Worm (Caenorhabditis elegans): Measurements from ENCODE around the gene doxa-1.

DNA sequence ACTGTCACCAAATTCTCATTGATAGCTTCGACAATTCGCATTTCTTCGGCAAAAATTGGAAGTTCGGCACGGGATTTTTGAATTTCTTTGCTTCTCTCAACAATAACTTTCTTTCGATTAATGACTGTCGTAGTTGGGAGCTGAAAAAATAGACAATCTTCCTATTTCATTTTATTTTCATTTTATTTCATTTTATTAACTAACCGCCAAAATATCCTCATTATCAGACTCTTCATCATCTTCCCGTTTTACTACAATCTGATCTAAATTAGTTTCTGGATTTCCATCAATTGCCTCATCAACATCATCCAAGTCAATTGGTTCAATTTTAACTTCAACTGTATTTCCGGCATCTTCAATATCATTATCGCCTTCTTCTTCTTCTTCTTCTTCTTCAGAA, 32.7 kb downstream of the doxa-1 start:
- TF ChIP-seq ztf-29 (GFP tag; IDR thresholded peaks at IDR 0.05): no peak
- TF ChIP-seq klf-2 (GFP tag; conservative IDR thresholded peaks at IDR 0.05): no peak
- no peak for TF ChIP-seq flt-1 (GFP tag; IDR thresholded peaks at IDR 0.05)
- no peak for TF ChIP-seq cog-1 (tag; optimal IDR thresholded peaks at IDR 0.05)
- no peak for TF ChIP-seq ztf-23 (GFP tag; IDR thresholded peaks at IDR 0.05)
- no peak for TF ChIP-seq med-1 (GFP tag; optimal IDR thresholded peaks at IDR 0.05; ENCODE audit: insufficient read depth)
- no peak for TF ChIP-seq T22C8.4 (GFP tag; IDR thresholded peaks at IDR 0.05)
- TF ChIP-seq ref-1 (GFP tag; conservative IDR thresholded peaks at IDR 0.05): no peak
